Worm (Caenorhabditis elegans): ENCODE measurements around the gene C16D9.3.
A peak's percentile ranks its signal among the peaks of the same experiment; 100 is the strongest.

Gene C16D9.3

DNA sequence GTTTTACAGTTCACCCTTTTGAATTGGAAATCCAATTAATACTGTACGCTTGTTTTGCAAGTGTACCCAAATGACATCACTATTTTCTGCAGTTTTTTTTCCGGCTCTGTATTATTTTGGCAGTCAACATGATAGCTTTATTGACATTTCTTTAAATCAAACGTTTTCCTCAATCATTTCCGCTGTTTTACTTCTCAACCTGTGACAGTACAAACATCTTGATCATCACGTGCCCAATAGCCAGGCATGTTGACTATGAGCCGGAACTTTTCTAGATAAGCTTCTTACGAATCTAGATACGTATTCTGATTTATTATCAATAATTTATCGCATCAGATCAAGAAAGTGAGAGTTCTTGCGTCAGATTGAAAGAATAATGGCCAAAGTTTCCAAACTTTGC lies 30.1 kb upstream of the C16D9.3 start (continued):
- no peak for TF ChIP-seq ctbp-1 (GFP tag; IDR thresholded peaks at IDR 0.05)
- no peak for TF ChIP-seq ceh-32 (tag; optimal IDR thresholded peaks at IDR 0.05; ENCODE audit: poor library complexity)
- TF ChIP-seq lin-15B (tag; optimal IDR thresholded peaks at IDR 0.05) = no peak
- no peak for TF ChIP-seq T26A8.4 (GFP tag; IDR thresholded peaks at IDR 0.05)
- TF ChIP-seq ztf-7 (tag; optimal IDR thresholded peaks at IDR 0.05) = no peak
- no peak for TF ChIP-seq madf-9 (GFP tag; conservative IDR thresholded peaks at IDR 0.05)
- peak; percentile 50; the same call in 1 of the 2 replicates for TF ChIP-seq php-3 (GFP tag; IDR thresholded peaks at IDR 0.05)
- no peak for TF ChIP-seq snpc-1.2 (GFP tag; IDR thresholded peaks at IDR 0.05)
- TF ChIP-seq nhr-76 (tag; optimal IDR thresholded peaks at IDR 0.05) = no peak
- TF ChIP-seq lin-29 (GFP tag; IDR thresholded peaks at IDR 0.05) = no peak
- TF ChIP-seq ceh-62 (tag; optimal IDR thresholded peaks at IDR 0.05) = no peak
- TF ChIP-seq nhr-48 (tag; optimal IDR thresholded peaks at IDR 0.05) = peak; percentile 73
- TF ChIP-seq Y75B8A.6 (GFP tag; IDR thresholded peaks at IDR 0.05) = no peak
- TF ChIP-seq lin-1 (GFP tag; IDR thresholded peaks at IDR 0.05) = peak; percentile 84
- no peak for TF ChIP-seq nhr-28 (tag; optimal IDR thresholded peaks at IDR 0.05)
- no peak for TF ChIP-seq lim-7 (GFP tag; IDR thresholded peaks at IDR 0.05)
- no peak for TF ChIP-seq nhr-6 (tag; optimal IDR thresholded peaks at IDR 0.05)
- no peak for TF ChIP-seq set-16 (GFP tag; IDR thresholded peaks at IDR 0.05)
- peak; percentile 47 for TF ChIP-seq hlh-30 (tag; optimal IDR thresholded peaks at IDR 0.05; ENCODE audit: insufficient read depth)
- TF ChIP-seq D1046.2 (GFP tag; IDR thresholded peaks at IDR 0.05) = no peak
- TF ChIP-seq Y105C5A.15 (GFP tag; IDR thresholded peaks at IDR 0.05) = no peak
- no peak for TF ChIP-seq unc-130 (GFP tag; optimal IDR thresholded peaks at IDR 0.05)
- peak; percentile 87 for TF ChIP-seq dve-1 (tag; optimal IDR thresholded peaks at IDR 0.05; ENCODE audit: insufficient read depth)
- TF ChIP-seq F37D6.2 (tag; optimal IDR thresholded peaks at IDR 0.05) = no peak
- TF ChIP-seq sdz-12 (GFP tag; optimal IDR thresholded peaks at IDR 0.05) = no peak
- TF ChIP-seq mes-2 (tag; optimal IDR thresholded peaks at IDR 0.05; ENCODE audit: poor library complexity, severe bottlenecking) = no peak
- peak; percentile 84 for TF ChIP-seq dmd-6 (GFP tag; IDR thresholded peaks at IDR 0.05)
- no peak for TF ChIP-seq F26F4.8 (GFP tag; conservative IDR thresholded peaks at IDR 0.05)
- TF ChIP-seq hif-1 (tag; optimal IDR thresholded peaks at IDR 0.05) = peak in 1 of 2 experiments; percentile 19
- no peak for TF ChIP-seq zip-11 (GFP tag; IDR thresholded peaks at IDR 0.05)
- no peak for TF ChIP-seq T20F7.1 (GFP tag; optimal IDR thresholded peaks at IDR 0.05)
- TF ChIP-seq skn-1 (tag; optimal IDR thresholded peaks at IDR 0.05) = no peak
- no peak for TF ChIP-seq attf-4 (tag; optimal IDR thresholded peaks at IDR 0.05)
- no peak for TF ChIP-seq zip-2 (tag; optimal IDR thresholded peaks at IDR 0.05)
- peak; percentile 53 for TF ChIP-seq nhr-102 (tag; optimal IDR thresholded peaks at IDR 0.05)
- TF ChIP-seq cey-2 (tag; optimal IDR thresholded peaks at IDR 0.05; ENCODE audit: borderline replicate concordance, insufficient read depth) = no peak
- TF ChIP-seq hlh-11 (tag; optimal IDR thresholded peaks at IDR 0.05) = peak; percentile 75
- TF ChIP-seq arid-1 (GFP tag; conservative IDR thresholded peaks at IDR 0.05) = no peak
- no peak for TF ChIP-seq nhr-10 (tag; optimal IDR thresholded peaks at IDR 0.05)
- no peak for TF ChIP-seq mxl-3 (GFP tag; optimal IDR thresholded peaks at IDR 0.05)

DNA sequence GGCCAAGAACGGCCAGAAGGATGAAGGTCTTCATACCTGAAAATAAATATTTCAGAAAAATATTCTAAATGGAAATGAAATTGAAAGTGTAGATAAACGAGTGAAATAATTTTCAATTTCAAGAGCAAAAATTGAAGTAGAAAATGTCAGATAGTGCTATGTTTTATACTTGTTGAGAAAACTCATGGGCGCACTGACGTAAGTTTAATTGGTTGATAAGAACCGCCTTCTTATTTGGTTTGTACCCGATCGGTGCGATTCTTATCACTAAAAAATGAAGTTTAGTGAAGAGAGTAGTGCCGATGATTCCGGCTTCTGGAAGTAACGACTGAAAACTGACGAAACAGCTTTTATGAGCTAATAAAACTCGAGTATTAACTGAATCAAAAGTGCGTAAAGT lies 29.1 kb upstream of the C16D9.3 start, which contains the start of the genes asp-6 and asp-12:
Gene asp-6 (minus strand): TSS at position 36 of the 400 bp plus-strand sequence.
Gene asp-12 (plus strand): TSS at position 309 of the 400 bp plus-strand sequence.
- TF ChIP-seq php-3 (GFP tag; IDR thresholded peaks at IDR 0.05) = peak; percentile 80
- peak; percentile 59 for TF ChIP-seq dve-1 (tag; optimal IDR thresholded peaks at IDR 0.05; ENCODE audit: insufficient read depth)
- TF ChIP-seq zip-11 (GFP tag; IDR thresholded peaks at IDR 0.05) = no peak
- no peak for TF ChIP-seq jun-1 (tag; optimal IDR thresholded peaks at IDR 0.05)
- TF ChIP-seq F49E8.2 (tag; optimal IDR thresholded peaks at IDR 0.05; ENCODE audit: borderline replicate concordance) = no peak
- peak; percentile 28 for TF ChIP-seq mes-2 (tag; optimal IDR thresholded peaks at IDR 0.05; ENCODE audit: poor library complexity, severe bottlenecking)
- TF ChIP-seq unc-62 (GFP tag; optimal IDR thresholded peaks at IDR 0.05 in 1 of 2) = peak in 1 of 2 experiments; percentile 12
- TF ChIP-seq unc-62 (tag; optimal IDR thresholded peaks at IDR 0.05) = no peak
- TF ChIP-seq nhr-48 (tag; optimal IDR thresholded peaks at IDR 0.05) = peak; percentile 29
- no peak for TF ChIP-seq spr-3 (GFP tag; optimal IDR thresholded peaks at IDR 0.05)
- TF ChIP-seq ztf-11 (tag; optimal IDR thresholded peaks at IDR 0.05) = no peak
- no peak for TF ChIP-seq hif-1 (tag; optimal IDR thresholded peaks at IDR 0.05)
- no peak for TF ChIP-seq T20F7.1 (GFP tag; optimal IDR thresholded peaks at IDR 0.05)
- peak; percentile 59 for TF ChIP-seq pqm-1 (tag; optimal IDR thresholded peaks at IDR 0.05)
- TF ChIP-seq daf-16 (GFP tag; optimal IDR thresholded peaks at IDR 0.05) = no peak
- peak; percentile 64 for TF ChIP-seq daf-16 (tag; optimal IDR thresholded peaks at IDR 0.05)
- peak; percentile 84 for TF ChIP-seq dmd-6 (GFP tag; IDR thresholded peaks at IDR 0.05)
- TF ChIP-seq lin-29 (GFP tag; IDR thresholded peaks at IDR 0.05) = no peak
- no peak for TF ChIP-seq unc-39 (tag; optimal IDR thresholded peaks at IDR 0.05)
- peak; percentile 69 for TF ChIP-seq hlh-11 (tag; optimal IDR thresholded peaks at IDR 0.05)
- no peak for TF ChIP-seq nhr-76 (tag; optimal IDR thresholded peaks at IDR 0.05)
- TF ChIP-seq nhr-77 (tag; optimal IDR thresholded peaks at IDR 0.05) = peak; percentile 78

All from whole organism, L4 larva.